Worm (Caenorhabditis elegans) whole organism, mixed stage, embryonic: ENCODE data around the gene ZK792.7.

Experiments
- M03D4.4 ChIP-seq: sonication (generic microtip); optimal IDR thresholded peaks from 2 replicates; lab custom pipeline; 2017; ENCODE audit warnings: mild to moderate bottlenecking, missing genetic modification characterization, missing compliant biosample characterization
- bed-3 ChIP-seq: fragments of 200-800 bp; sonication (Bioruptor generic); optimal IDR thresholded peaks from 3 replicates; lab custom pipeline; 2018; ENCODE audit warnings: mild to moderate bottlenecking, missing genetic modification characterization, moderate library complexity, missing compliant biosample characterization
- ceh-39 ChIP-seq: fragments of 150-350 bp; optimal IDR thresholded peaks from 2 replicates; lab custom pipeline; 2014; ENCODE audit warnings: missing biosample characterization, missing genetic modification characterization
- ceh-43 ChIP-seq: fragments of 200-800 bp; sonication (Bioruptor generic); optimal IDR thresholded peaks from 2 replicates; lab custom pipeline; 2018; ENCODE audit warnings: mild to moderate bottlenecking, missing genetic modification characterization, moderate library complexity, missing compliant biosample characterization
- ceh-83 ChIP-seq: fragments of 200-800 bp; sonication (Bioruptor generic); optimal IDR thresholded peaks from 2 replicates; lab custom pipeline; 2018; ENCODE audit warnings: mild to moderate bottlenecking, missing genetic modification characterization, missing compliant biosample characterization
- ces-1 ChIP-seq: fragments of 150-350 bp; optimal IDR thresholded peaks from 2 replicates; lab custom pipeline; 2014; ENCODE audit warnings: missing biosample characterization, missing genetic modification reagents, missing genetic modification characterization
- cnd-1 ChIP-seq: fragments of 200-800 bp; sonication (Bioruptor generic); optimal IDR thresholded peaks from 2 replicates; lab custom pipeline; 2018; ENCODE audit warnings: mild to moderate bottlenecking, missing genetic modification characterization, missing compliant biosample characterization
- elt-1 ChIP-seq: sonication (generic microtip); optimal IDR thresholded peaks from 2 replicates; lab custom pipeline; 2017; ENCODE audit warnings: missing genetic modification characterization, mild to moderate bottlenecking, missing compliant biosample characterization, antibody characterized with exemption, moderate library complexity, borderline replicate concordance; ENCODE audit not compliant: insufficient read depth
- flh-1 ChIP-seq: fragments of 200-800 bp; sonication (Bioruptor generic); optimal IDR thresholded peaks from 2 replicates; lab custom pipeline; 2018; ENCODE audit warnings: mild to moderate bottlenecking, missing genetic modification characterization, moderate library complexity, missing compliant biosample characterization
- hlh-1 ChIP-seq: fragments of 150-350 bp; optimal IDR thresholded peaks from 2 replicates; lab custom pipeline; 2014; ENCODE audit warnings: missing biosample characterization, missing genetic modification reagents, missing genetic modification characterization
- lin-32 ChIP-seq: fragments of 200-800 bp; sonication (Bioruptor generic); optimal IDR thresholded peaks from 2 replicates; lab custom pipeline; 2018; ENCODE audit warnings: mild to moderate bottlenecking, missing genetic modification characterization, missing compliant biosample characterization
- lsy-2 ChIP-seq: fragments of 150-350 bp; optimal IDR thresholded peaks from 2 replicates; lab custom pipeline; 2014; ENCODE audit warnings: missing biosample characterization, missing genetic modification characterization
- mab-5 ChIP-seq: fragments of 150-350 bp; optimal IDR thresholded peaks from 2 replicates; lab custom pipeline; 2014; ENCODE audit warnings: missing biosample characterization, missing genetic modification characterization
- mep-1 ChIP-seq: fragments of 150-350 bp; optimal IDR thresholded peaks from 2 replicates; lab custom pipeline; 2017; ENCODE audit warnings: missing biosample characterization, missing genetic modification reagents, missing genetic modification characterization, inconsistent platforms
- mls-2 ChIP-seq: sonication (generic microtip); optimal IDR thresholded peaks from 2 replicates; lab custom pipeline; 2016; ENCODE audit warnings: mild to moderate bottlenecking, missing genetic modification characterization, moderate library complexity, missing compliant biosample characterization
- nhr-12 ChIP-seq: fragments of 150-350 bp; optimal IDR thresholded peaks from 2 replicates; lab custom pipeline; 2014; ENCODE audit warnings: missing biosample characterization, missing genetic modification characterization
- nhr-2 ChIP-seq: fragments of 150-350 bp; optimal IDR thresholded peaks from 2 replicates; lab custom pipeline; 2014; ENCODE audit warnings: missing biosample characterization, missing genetic modification characterization
- nhr-237 ChIP-seq: fragments of 150-350 bp; optimal IDR thresholded peaks from 2 replicates; lab custom pipeline; 2014; ENCODE audit warnings: missing biosample characterization, missing genetic modification characterization
- nhr-28 ChIP-seq: fragments of 150-350 bp; optimal IDR thresholded peaks from 2 replicates; lab custom pipeline; 2014; ENCODE audit warnings: missing biosample characterization, missing genetic modification characterization
- nhr-76 ChIP-seq: sonication (generic microtip); optimal IDR thresholded peaks from 2 replicates; lab custom pipeline; 2017; ENCODE audit warnings: missing biosample characterization, missing genetic modification characterization
- pha-4 ChIP-seq: fragments of 150-350 bp; optimal IDR thresholded peaks from 2 replicates; lab custom pipeline; 2018; ENCODE audit warnings: missing biosample characterization, missing genetic modification reagents, missing genetic modification characterization
- sem-2 ChIP-seq: fragments of 200-800 bp; sonication (Bioruptor generic); optimal IDR thresholded peaks from 2 replicates; lab custom pipeline; 2018; ENCODE audit warnings: mild to moderate bottlenecking, missing genetic modification characterization, missing compliant biosample characterization
- snpc-4 ChIP-seq: fragments of 150-350 bp; optimal IDR thresholded peaks from 2 replicates; lab custom pipeline; 2014; ENCODE audit warnings: missing biosample characterization, missing genetic modification characterization
- sptf-1 ChIP-seq: sonication (generic microtip); optimal IDR thresholded peaks from 2 replicates; lab custom pipeline; 2017; ENCODE audit warnings: mild to moderate bottlenecking, missing genetic modification characterization, moderate library complexity, missing compliant biosample characterization
- tbx-8 ChIP-seq: fragments of 200-800 bp; sonication (Bioruptor generic); optimal IDR thresholded peaks from 2 replicates; lab custom pipeline; 2018; ENCODE audit warnings: mild to moderate bottlenecking, missing genetic modification characterization, moderate library complexity, missing compliant biosample characterization
- unc-120 ChIP-seq: sonication (generic microtip); optimal IDR thresholded peaks from 2 replicates; lab custom pipeline; 2017; ENCODE audit warnings: missing genetic modification characterization, missing compliant biosample characterization; ENCODE audit not compliant: poor library complexity, severe bottlenecking
- unc-39 ChIP-seq: fragments of 150-350 bp; optimal IDR thresholded peaks from 2 replicates; lab custom pipeline; 2014; ENCODE audit warnings: missing biosample characterization, missing genetic modification characterization
- unc-62 ChIP-seq: fragments of 150-350 bp; optimal IDR thresholded peaks from 2 replicates; lab custom pipeline; 2014; ENCODE audit warnings: missing biosample characterization, missing genetic modification reagents, missing genetic modification characterization
- zip-8 ChIP-seq: fragments of 150-350 bp; optimal IDR thresholded peaks from 2 replicates; lab custom pipeline; 2014; ENCODE audit warnings: missing biosample characterization, missing genetic modification characterization
- ztf-11 ChIP-seq: fragments of 150-350 bp; optimal IDR thresholded peaks from 2 replicates; lab custom pipeline; 2014; ENCODE audit warnings: missing biosample characterization, missing genetic modification characterization

Gene ZK792.7

DNA sequence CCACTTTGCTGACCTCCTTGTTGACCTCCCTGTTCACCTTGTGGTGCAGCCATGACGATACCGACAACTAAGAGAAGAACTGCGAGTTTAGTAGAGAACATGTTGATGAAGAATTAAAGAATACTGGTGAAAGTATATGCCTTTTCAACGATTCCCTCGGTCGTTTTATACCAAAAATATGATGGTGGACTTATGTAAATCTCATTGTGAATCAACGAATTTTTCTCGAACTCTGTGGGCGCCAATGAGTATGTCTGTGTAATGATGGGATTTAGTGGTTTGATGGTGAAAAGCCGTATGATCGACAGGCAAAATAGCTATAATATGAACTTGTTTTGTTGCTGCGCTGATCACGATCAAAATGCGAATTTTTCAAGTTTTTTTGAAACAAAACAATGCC is 43.0 kb downstream of the ZK792.7 start, which contains the start of gene K01A6.8:
K01A6.8 (minus strand) TSS at position 101 of the 400 bp plus-strand sequence.
- TF ChIP-seq sem-2 (GFP tag; lab: Kevin White, UChicago) (no peak), elt-1 (tag; lab: Kevin White, UChicago) (no peak)

DNA sequence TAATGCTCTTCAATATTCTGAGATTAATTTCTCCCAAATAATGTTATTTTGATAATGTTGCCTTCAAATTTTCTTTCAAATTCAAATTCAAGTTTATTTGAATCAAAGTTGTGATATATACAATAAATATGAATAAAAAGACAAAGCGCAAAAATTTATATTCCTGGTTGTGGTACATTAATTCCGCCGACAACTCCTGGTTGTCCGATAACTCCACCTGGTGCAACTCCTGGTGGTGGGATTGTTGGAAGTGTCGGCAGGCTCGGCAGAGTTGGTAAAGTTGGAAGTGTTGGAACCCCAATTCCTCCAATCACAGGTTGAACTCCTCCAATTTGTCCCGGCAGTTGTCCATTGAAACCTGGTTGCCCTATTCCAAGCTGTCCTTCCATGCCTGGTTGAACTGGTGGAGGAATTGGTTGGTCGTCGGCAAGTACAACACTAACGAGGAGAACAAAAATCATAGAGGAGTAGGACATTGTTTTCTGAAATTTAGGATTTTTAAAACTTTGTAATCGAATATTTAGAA is 43.9 kb downstream of the ZK792.7 start, which contains the start of gene K01A6.7:
K01A6.7 (minus strand) TSS at position 476 of the 526 bp plus-strand sequence.
- TF ChIP-seq cnd-1 (no peak), tbx-8 (GFP tag; lab: Kevin White, UChicago) (no peak), mep-1 (tag; lab: Kevin White, UChicago) (no peak), nhr-76 (tag; lab: Kevin White, UChicago) (no peak), unc-62 (GFP tag; lab: Kevin White, UChicago) (no peak), ceh-39 (no peak), nhr-28 (tag; lab: Kevin White, UChicago) (no peak), lsy-2 (no peak), sem-2 (GFP tag; lab: Kevin White, UChicago) (no peak), elt-1 (tag; lab: Kevin White, UChicago) (no peak), mls-2 (tag; lab: Kevin White, UChicago) (no peak), nhr-12 (tag; lab: Kevin White, UChicago) (no peak), pha-4 (tag; lab: Kevin White, UChicago) (no peak), flh-1 (GFP tag; lab: Kevin White, UChicago) (no peak), nhr-2 (tag; lab: Kevin White, UChicago) (no peak)

DNA sequence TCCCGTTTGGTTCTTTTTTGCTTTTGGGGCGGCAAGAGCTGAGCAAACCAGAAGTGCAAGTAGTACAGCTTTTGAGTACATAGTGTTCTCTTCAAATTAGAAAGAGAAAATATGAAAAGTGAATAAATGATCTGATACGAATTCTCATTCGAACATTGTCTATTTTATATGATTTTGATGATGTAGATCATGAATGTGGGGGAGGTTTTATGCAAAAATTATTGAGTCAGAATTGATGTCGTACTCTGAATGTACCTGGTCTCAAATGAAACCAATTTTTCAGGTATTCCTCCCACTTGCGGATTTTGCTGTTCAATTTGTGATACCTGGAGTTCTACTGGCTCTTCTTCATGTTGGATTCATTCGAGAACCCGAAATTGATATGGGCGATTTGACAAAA is 46.0 kb downstream of the ZK792.7 start, which contains the start of gene K01A6.4:
K01A6.4 (minus strand) TSS at position 101 of the 400 bp plus-strand sequence.
- TF ChIP-seq M03D4.4 (tag; lab: Kevin White, UChicago): no peak
- no peak for TF ChIP-seq snpc-4 (tag; lab: Kevin White, UChicago)
- TF ChIP-seq nhr-28 (tag; lab: Kevin White, UChicago): no peak
- TF ChIP-seq pha-4 (tag; lab: Kevin White, UChicago): no peak
- TF ChIP-seq unc-62 (GFP tag; lab: Kevin White, UChicago): no peak
- no peak for TF ChIP-seq lin-32
- no peak for TF ChIP-seq cnd-1
- TF ChIP-seq ceh-39: no peak
- TF ChIP-seq unc-120 (tag; lab: Kevin White, UChicago): no peak
- TF ChIP-seq flh-1 (GFP tag; lab: Kevin White, UChicago): no peak
- TF ChIP-seq mls-2 (tag; lab: Kevin White, UChicago): no peak
- no peak for TF ChIP-seq hlh-1 (tag; lab: Kevin White, UChicago)
- TF ChIP-seq nhr-76 (tag; lab: Kevin White, UChicago): no peak
- no peak for TF ChIP-seq nhr-2 (tag; lab: Kevin White, UChicago)
- TF ChIP-seq ceh-43 (GFP tag; lab: Kevin White, UChicago): no peak

ce11 chrIV:11742406-11742805 is 48.2 kb downstream of the ZK792.7 start, which contains the start of gene K01A6.5:
Gene K01A6.5, plus strand, starts transcription at chrIV:11742706.
- TF ChIP-seq nhr-237 (tag; lab: Kevin White, UChicago) (no peak), sptf-1 (tag; lab: Kevin White, UChicago) (no peak), snpc-4 (tag; lab: Kevin White, UChicago) (no peak), ceh-43 (GFP tag; lab: Kevin White, UChicago) (no peak), sem-2 (GFP tag; lab: Kevin White, UChicago) (no peak), unc-62 (GFP tag; lab: Kevin White, UChicago) (no peak), ceh-39 (no peak), zip-8 (no peak), unc-120 (tag; lab: Kevin White, UChicago) (no peak), tbx-8 (GFP tag; lab: Kevin White, UChicago) (no peak), mab-5 (tag; lab: Kevin White, UChicago) (no peak), unc-39 (no peak)

DNA sequence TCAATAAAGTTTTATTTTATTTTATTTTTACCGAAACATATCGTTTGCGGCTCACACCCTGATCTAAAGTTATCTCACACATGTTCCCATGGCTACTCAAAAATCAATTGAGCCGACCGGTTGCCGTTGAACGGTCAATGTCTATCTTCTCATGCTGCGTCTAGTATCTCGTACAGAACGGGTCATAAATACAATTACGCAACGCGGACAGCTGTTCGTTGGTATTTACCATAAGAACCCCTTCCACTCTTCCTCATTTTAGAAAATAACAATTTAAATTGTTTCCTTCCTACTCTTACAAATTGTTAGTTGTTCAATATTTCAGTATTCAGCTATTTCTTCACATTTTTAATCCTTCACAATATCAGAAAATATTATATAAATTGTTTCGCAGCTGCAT is 49.6 kb downstream of the ZK792.7 start:
- TF ChIP-seq unc-39: no peak
- TF ChIP-seq ces-1: peak; percentile 23
- no peak for TF ChIP-seq ceh-83 (GFP tag; lab: Kevin White, UChicago)
- no peak for TF ChIP-seq tbx-8 (GFP tag; lab: Kevin White, UChicago)
- TF ChIP-seq cnd-1: peak; percentile 88
- peak; percentile 96 for TF ChIP-seq nhr-2 (tag; lab: Kevin White, UChicago)
- TF ChIP-seq mab-5 (tag; lab: Kevin White, UChicago): no peak
- peak; percentile 50 for TF ChIP-seq zip-8
- no peak for TF ChIP-seq ztf-11 (tag; lab: Kevin White, UChicago)
- no peak for TF ChIP-seq bed-3
- peak; percentile 16 for TF ChIP-seq hlh-1 (tag; lab: Kevin White, UChicago)
